Fruit fly (Drosophila melanogaster) whole organism, embryonic: ENCODE data around the gene Syp.

Experiments used
- Atf-2 ChIP-seq: fragments of 200-800 bp; sonication (Bioruptor generic); optimal IDR thresholded peaks from 2 replicates; lab custom pipeline; 2016; ENCODE audit warnings: missing biosample characterization, missing genetic modification characterization
- B-H1 ChIP-seq: fragments of 200-800 bp; sonication (Bioruptor generic); IDR thresholded peaks from 3 replicates; pipeline ENCODE4 v1.3.6; 2022; ENCODE audit warnings: missing biosample characterization, missing genetic modification characterization
- BEAF-32 ChIP-seq: fragments of 200-800 bp; sonication (Bioruptor generic); optimal IDR thresholded peaks from 3 replicates; lab custom pipeline; 2017; ENCODE audit warnings: missing biosample characterization, missing genetic modification characterization, mild to moderate bottlenecking, moderate library complexity, missing genetic modification reagents
- CG10321 ChIP-seq: fragments of 200-800 bp; sonication (Bioruptor generic); IDR thresholded peaks from 2 replicates; pipeline ENCODE4 v1.3.6; 2022; ENCODE audit warnings: missing biosample characterization, missing genetic modification characterization
- CG10462 ChIP-seq: fragments of 200-800 bp; sonication (Bioruptor generic); optimal IDR thresholded peaks from 2 replicates; lab custom pipeline; 2016; ENCODE audit warnings: missing biosample characterization, missing genetic modification characterization
- CG11696 ChIP-seq: fragments of 200-800 bp; sonication (Bioruptor generic); IDR thresholded peaks from 2 replicates; pipeline ENCODE4 v1.3.6; 2022; ENCODE audit warnings: missing biosample characterization, missing genetic modification characterization
- CG14667 ChIP-seq: fragments of 200-800 bp; sonication (Bioruptor generic); IDR thresholded peaks from 2 replicates; pipeline ENCODE4 v1.3.6; 2022; ENCODE audit warnings: missing biosample characterization, missing genetic modification characterization
- CG15011 ChIP-seq: fragments of 200-800 bp; sonication (Bioruptor generic); optimal IDR thresholded peaks from 3 replicates; lab custom pipeline; 2018; ENCODE audit warnings: missing biosample characterization, mild to moderate bottlenecking, missing genetic modification characterization
- CG15514 ChIP-seq: fragments of 200-800 bp; sonication (Bioruptor generic); optimal IDR thresholded peaks from 3 replicates; lab custom pipeline; 2017; ENCODE audit warnings: missing biosample characterization, missing genetic modification characterization, mild to moderate bottlenecking, moderate library complexity, missing genetic modification reagents
- CG16779 ChIP-seq: fragments of 200-800 bp; sonication (Bioruptor generic); IDR thresholded peaks from 2 replicates; pipeline ENCODE4 v1.3.6; 2022; ENCODE audit warnings: missing biosample characterization, missing genetic modification characterization
- CG17359 ChIP-seq: fragments of 200-800 bp; sonication (Bioruptor generic); optimal IDR thresholded peaks from 3 replicates; lab custom pipeline; 2018; ENCODE audit warnings: missing biosample characterization, mild to moderate bottlenecking, missing genetic modification characterization, moderate library complexity
- CG17385 ChIP-seq: fragments of 200-800 bp; sonication (Bioruptor generic); optimal IDR thresholded peaks from 3 replicates; lab custom pipeline; 2018; ENCODE audit warnings: missing biosample characterization, mild to moderate bottlenecking, missing genetic modification characterization
- CG18262 ChIP-seq: fragments of 200-800 bp; optimal IDR thresholded peaks from 3 replicates; lab custom pipeline; 2019; ENCODE audit warnings: missing biosample characterization, mild to moderate bottlenecking, missing genetic modification characterization, moderate library complexity
- CG18476 ChIP-seq: fragments of 200-800 bp; sonication (Bioruptor generic); optimal IDR thresholded peaks from 2 replicates; lab custom pipeline; 2016; ENCODE audit warnings: missing biosample characterization, mild to moderate bottlenecking, missing genetic modification characterization
- CG2199 ChIP-seq: fragments of 200-800 bp; sonication (Bioruptor generic); IDR thresholded peaks from 3 replicates; pipeline ENCODE4 v1.3.6; 2022; ENCODE audit warnings: missing biosample characterization, missing genetic modification characterization
- CG2678 ChIP-seq: fragments of 200-800 bp; sonication (Bioruptor generic); optimal IDR thresholded peaks from 3 replicates; lab custom pipeline; 2019; ENCODE audit warnings: missing biosample characterization, mild to moderate bottlenecking, missing genetic modification characterization, moderate library complexity
- CG2875 ChIP-seq: fragments of 200-800 bp; sonication (Bioruptor generic); optimal IDR thresholded peaks from 2 replicates; lab custom pipeline; 2017; ENCODE audit warnings: missing biosample characterization, mild to moderate bottlenecking, missing genetic modification characterization, missing genetic modification reagents
- CG30431 ChIP-seq: fragments of 200-800 bp; sonication (Bioruptor generic); optimal IDR thresholded peaks from 2 replicates; lab custom pipeline; 2017; ENCODE audit warnings: missing biosample characterization, missing genetic modification characterization
- CG3065 ChIP-seq: fragments of 200-800 bp; sonication (Bioruptor generic); optimal IDR thresholded peaks from 2 replicates; lab custom pipeline; 2016; ENCODE audit warnings: missing biosample characterization, missing genetic modification characterization
- CG31224 ChIP-seq: fragments of 200-800 bp; sonication (Bioruptor generic); IDR thresholded peaks from 2 replicates; pipeline ENCODE4 v1.3.6; 2022; ENCODE audit warnings: missing biosample characterization, missing genetic modification characterization
- CG31388 ChIP-seq: fragments of 200-800 bp; sonication (Bioruptor generic); optimal IDR thresholded peaks from 2 replicates; lab custom pipeline; 2016; ENCODE audit warnings: missing biosample characterization, missing genetic modification characterization
- CG32767 ChIP-seq: fragments of 200-800 bp; sonication (Bioruptor generic); IDR thresholded peaks from 2 replicates; pipeline ENCODE4 v1.3.6; 2022; ENCODE audit warnings: missing biosample characterization, missing genetic modification characterization
- CG34376 ChIP-seq: fragments of 200-800 bp; sonication (Bioruptor generic); optimal IDR thresholded peaks from 2 replicates; lab custom pipeline; 2018; ENCODE audit warnings: missing biosample characterization, mild to moderate bottlenecking, missing genetic modification characterization
- CG6272 ChIP-seq: fragments of 200-800 bp; sonication (Bioruptor generic); IDR thresholded peaks from 2 replicates; pipeline ENCODE4 v1.3.6; 2022; ENCODE audit warnings: missing biosample characterization, missing genetic modification characterization
- CG6683 ChIP-seq: fragments of 200-800 bp; sonication (Bioruptor generic); optimal IDR thresholded peaks from 2 replicates; lab custom pipeline; 2017; ENCODE audit warnings: missing biosample characterization, mild to moderate bottlenecking, missing genetic modification characterization, missing genetic modification reagents
- CG7987 ChIP-seq: fragments of 200-800 bp; sonication (Bioruptor generic); optimal IDR thresholded peaks from 2 replicates; lab custom pipeline; 2018; ENCODE audit warnings: missing biosample characterization, mild to moderate bottlenecking, missing genetic modification characterization, moderate library complexity
- CG8924 ChIP-seq: fragments of 200-800 bp; optimal IDR thresholded peaks from 3 replicates; lab custom pipeline; 2019; ENCODE audit warnings: missing biosample characterization, mild to moderate bottlenecking, missing genetic modification characterization, moderate library complexity
- CkIIα-i1 ChIP-seq: fragments of 200-800 bp; sonication (Bioruptor generic); IDR thresholded peaks from 2 replicates; pipeline ENCODE4 v1.3.6; 2022; ENCODE audit warnings: missing biosample characterization, missing genetic modification characterization
- Dip2 ChIP-seq: fragments of 200-800 bp; sonication (Bioruptor generic); IDR thresholded peaks from 2 replicates; pipeline ENCODE4 v1.3.6; 2022; ENCODE audit warnings: missing biosample characterization, missing genetic modification characterization
- Fer1 ChIP-seq: fragments of 200-800 bp; sonication (Bioruptor generic); optimal IDR thresholded peaks from 2 replicates; lab custom pipeline; 2017; ENCODE audit warnings: missing biosample characterization, mild to moderate bottlenecking, missing genetic modification characterization
- Hey ChIP-seq: fragments of 200-800 bp; sonication (Bioruptor generic); optimal IDR thresholded peaks from 3 replicates; lab custom pipeline; 2018; ENCODE audit warnings: missing biosample characterization, mild to moderate bottlenecking, missing genetic modification characterization
- Lpt ChIP-seq: fragments of >200 bp; optimal IDR thresholded peaks from 2 replicates; lab custom pipeline; 2018; ENCODE audit warnings: missing biosample characterization, missing genetic modification characterization
- Mes4 ChIP-seq: fragments of 200-800 bp; sonication (Bioruptor generic); optimal IDR thresholded peaks from 2 replicates; lab custom pipeline; 2016; ENCODE audit warnings: missing biosample characterization, missing genetic modification characterization
- Rx ChIP-seq: fragments of 200-800 bp; sonication (Bioruptor generic); IDR thresholded peaks from 2 replicates; pipeline ENCODE4 v1.3.6; 2022; ENCODE audit warnings: missing biosample characterization, missing genetic modification characterization
- crp ChIP-seq, 2 experiments: fragments of 200-800 bp; sonication (Bioruptor generic); optimal IDR thresholded peaks; 2 replicates in 1 of 2; 3 replicates in 1 of 2; lab custom pipeline; 2017; ENCODE audit warnings: missing biosample characterization in 2 of 2, missing genetic modification characterization in 2 of 2, mild to moderate bottlenecking in 1 of 2, moderate library complexity in 1 of 2
- dmrt11E ChIP-seq: fragments of 200-800 bp; sonication (Bioruptor generic); optimal IDR thresholded peaks from 3 replicates; lab custom pipeline; 2018; ENCODE audit warnings: missing biosample characterization, mild to moderate bottlenecking, missing genetic modification characterization, moderate library complexity
- fru ChIP-seq: fragments of >200 bp; optimal IDR thresholded peaks from 2 replicates; lab custom pipeline; 2017
- gem ChIP-seq: fragments of 200-800 bp; sonication (Bioruptor generic); optimal IDR thresholded peaks from 2 replicates; lab custom pipeline; 2019; ENCODE audit warnings: missing biosample characterization, mild to moderate bottlenecking, missing genetic modification characterization, moderate library complexity
- ken ChIP-seq: fragments of 200-800 bp; sonication (Bioruptor generic); IDR thresholded peaks from 3 replicates; pipeline ENCODE4 v1.3.6; 2022; ENCODE audit warnings: missing biosample characterization, missing genetic modification characterization
- kni ChIP-seq: fragments of 200-800 bp; sonication (Bioruptor generic); optimal IDR thresholded peaks from 3 replicates; lab custom pipeline; 2017; ENCODE audit warnings: mild to moderate bottlenecking, missing biosample characterization, missing genetic modification reagents, missing genetic modification characterization
- mirr ChIP-seq: fragments of 200-800 bp; sonication (Bioruptor generic); optimal IDR thresholded peaks from 3 replicates; lab custom pipeline; 2018; ENCODE audit warnings: missing biosample characterization, mild to moderate bottlenecking, missing genetic modification characterization
- nerfin-1 ChIP-seq: fragments of 200-800 bp; sonication (Bioruptor generic); optimal IDR thresholded peaks from 3 replicates; lab custom pipeline; 2019; ENCODE audit warnings: missing biosample characterization, mild to moderate bottlenecking, missing genetic modification characterization, moderate library complexity
- odd ChIP-seq: fragments of 200-800 bp; sonication (Bioruptor generic); optimal IDR thresholded peaks from 2 replicates; lab custom pipeline; 2017; ENCODE audit warnings: missing biosample characterization, mild to moderate bottlenecking, missing genetic modification characterization
- pfk ChIP-seq: fragments of 200-800 bp; sonication (Bioruptor generic); optimal IDR thresholded peaks from 2 replicates; lab custom pipeline; 2018; ENCODE audit warnings: missing biosample characterization, mild to moderate bottlenecking, missing genetic modification characterization, moderate library complexity
- ro ChIP-seq: fragments of 200-800 bp; sonication (Bioruptor generic); IDR thresholded peaks from 2 replicates; pipeline ENCODE4 v1.3.6; 2022; ENCODE audit warnings: missing biosample characterization, missing genetic modification characterization
- scrt ChIP-seq: fragments of 200-800 bp; sonication (Bioruptor generic); optimal IDR thresholded peaks from 2 replicates; lab custom pipeline; 2018; ENCODE audit warnings: missing biosample characterization, mild to moderate bottlenecking, missing genetic modification characterization, moderate library complexity
- sens-2 ChIP-seq: fragments of 200-800 bp; sonication (Bioruptor generic); IDR thresholded peaks from 2 replicates; pipeline ENCODE4 v1.3.6; 2022; ENCODE audit warnings: missing biosample characterization, missing genetic modification characterization
- sob ChIP-seq: fragments of 200-800 bp; sonication (Bioruptor generic); IDR thresholded peaks from 2 replicates; pipeline ENCODE4 v1.3.6; 2022; ENCODE audit warnings: missing biosample characterization, missing genetic modification characterization
- zen ChIP-seq: fragments of 200-800 bp; sonication (Bioruptor generic); optimal IDR thresholded peaks from 3 replicates; lab custom pipeline; 2018; ENCODE audit warnings: missing biosample characterization, mild to moderate bottlenecking, missing genetic modification characterization, moderate library complexity

Gene Syp

DNA sequence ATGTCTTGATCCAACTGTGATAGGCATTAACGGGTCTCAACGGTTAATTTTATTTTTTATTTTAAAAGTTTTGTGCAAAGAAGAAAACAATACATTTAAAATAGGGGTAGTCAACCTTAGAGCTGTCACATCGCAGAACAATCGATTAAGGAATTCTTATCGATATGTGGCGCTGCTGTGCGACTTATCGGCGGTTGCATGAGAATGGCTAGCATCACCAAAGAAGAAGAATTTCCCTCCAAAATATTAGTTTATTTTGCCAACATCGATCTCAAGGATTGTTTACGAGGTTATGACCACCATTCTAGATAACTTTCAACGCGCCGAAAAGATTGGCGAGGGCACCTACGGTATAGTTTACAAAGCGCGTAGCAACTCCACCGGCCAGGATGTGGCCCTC is 21.1 kb upstream of the Syp start, which contains the start of gene Cdk2 (continued):
- TF ChIP-seq CG32767 (GFP tag; lab: Robert Waterston, UW) (no peak), dmrt11E (no peak), CG30431 (no peak), nerfin-1 (tag; lab: Kevin White, UChicago) (no peak), CG17385 (peak; percentile 96), sob (GFP tag; lab: Robert Waterston, UW) (peak; percentile 33; the same call in 1 of the 2 replicates), CG31224 (GFP tag; lab: Robert Waterston, UW) (no peak), Rx (no peak), CG7987 (GFP tag; lab: Kevin White, UChicago) (no peak), CG14667 (no peak), CG18262 (tag; lab: Kevin White, UChicago) (no peak), fru (lab: Kevin White, UChicago) (no peak), CG8924 (tag; lab: Kevin White, UChicago) (no peak), zen (tag; lab: Kevin White, UChicago) (peak; percentile 31), CG18476 (GFP tag; lab: Kevin White, UChicago) (no peak), mirr (GFP tag; lab: Kevin White, UChicago) (no peak), CG11696 (GFP tag; lab: Robert Waterston, UW) (no peak), kni (GFP tag; lab: Kevin White, UChicago) (no peak), BEAF-32 (GFP tag; lab: Kevin White, UChicago) (peak; percentile 89), CG31388 (GFP tag; lab: Kevin White, UChicago) (no peak), CG15011 (GFP tag; lab: Kevin White, UChicago) (no peak), CG10462 (GFP tag; lab: Kevin White, UChicago) (no peak), Mes4 (GFP tag; lab: Kevin White, UChicago) (no peak), gem (tag; lab: Kevin White, UChicago) (no peak), ken (GFP tag; lab: Robert Waterston, UW) (no peak), CG2199 (GFP tag; lab: Robert Waterston, UW) (no peak), CG2678 (tag; lab: Kevin White, UChicago) (no peak), CG6683 (GFP tag; lab: Kevin White, UChicago) (no peak), Fer1 (GFP tag; lab: Kevin White, UChicago) (no peak), Lpt (GFP tag; lab: Kevin White, UChicago) (no peak), CG6272 (GFP tag; lab: Robert Waterston, UW) (peak; percentile 36; the same call in 1 of the 2 replicates), CG34376 (GFP tag; lab: Kevin White, UChicago) (no peak), CkIIα-i1 (GFP tag; lab: Robert Waterston, UW) (no peak), CG10321 (GFP tag; lab: Robert Waterston, UW) (no peak), odd (GFP tag; lab: Kevin White, UChicago) (no peak), sens-2 (GFP tag; lab: Robert Waterston, UW) (no peak), CG15514 (GFP tag; lab: Kevin White, UChicago) (peak; percentile 17), ro (GFP tag; lab: Robert Waterston, UW) (no peak), CG17359 (tag; lab: Kevin White, UChicago) (no peak), Dip2 (GFP tag; lab: Robert Waterston, UW) (no peak), crp (GFP tag; optimal IDR thresholded peaks at IDR 0.05; lab: Kevin White, UChicago) (no peak), Hey (tag; lab: Kevin White, UChicago) (no peak), Atf-2 (GFP tag; lab: Kevin White, UChicago) (no peak), B-H1 (GFP tag; lab: Robert Waterston, UW) (no peak), scrt (GFP tag; lab: Kevin White, UChicago) (no peak), CG16779 (GFP tag; lab: Robert Waterston, UW) (no peak), CG3065 (no peak), CG2875 (GFP tag; lab: Kevin White, UChicago) (no peak), pfk (no peak)
